Worm (Caenorhabditis elegans) whole organism, late embryonic: Measurements from ENCODE around the gene srg-10.

Source experiments
- C08G9.2 ChIP-seq: sonication (generic microtip); optimal IDR thresholded peaks from 2 replicates; lab custom pipeline; 2016; ENCODE audit warnings: mild to moderate bottlenecking, missing genetic modification characterization, moderate library complexity, missing compliant biosample characterization
- C38D4.7 ChIP-seq: fragments of 200-800 bp; sonication (Bioruptor generic); optimal IDR thresholded peaks from 2 replicates; lab custom pipeline; 2018; ENCODE audit warnings: mild to moderate bottlenecking, missing genetic modification characterization, moderate library complexity, missing compliant biosample characterization
- F13H6.1 ChIP-seq: sonication (generic microtip); optimal IDR thresholded peaks from 2 replicates; lab custom pipeline; 2016; ENCODE audit warnings: missing genetic modification characterization, missing compliant biosample characterization
- K02D7.2 ChIP-seq: sonication (generic microtip); optimal IDR thresholded peaks from 2 replicates; lab custom pipeline; 2017; ENCODE audit warnings: mild to moderate bottlenecking, missing genetic modification characterization, missing compliant biosample characterization
- K09A11.1 ChIP-seq: sonication (generic microtip); optimal IDR thresholded peaks from 2 replicates; lab custom pipeline; 2017; ENCODE audit warnings: antibody characterized with exemption, mild to moderate bottlenecking, missing genetic modification characterization, missing compliant biosample characterization; ENCODE audit not compliant: insufficient read depth
- T23F11.4 ChIP-seq: fragments of 200-800 bp; sonication (Bioruptor generic); optimal IDR thresholded peaks from 2 replicates; lab custom pipeline; 2018; ENCODE audit warnings: mild to moderate bottlenecking, missing genetic modification characterization, missing compliant biosample characterization
- Y22D7AL.16 ChIP-seq: sonication (generic microtip); optimal IDR thresholded peaks from 2 replicates; lab custom pipeline; 2016; ENCODE audit warnings: missing genetic modification characterization, missing compliant biosample characterization
- ahr-1 ChIP-seq: sonication (generic microtip); optimal IDR thresholded peaks from 2 replicates; lab custom pipeline; 2016; ENCODE audit warnings: missing genetic modification characterization, missing compliant biosample characterization
- ama-1 ChIP-seq: fragments of 150-350 bp; optimal IDR thresholded peaks from 2 replicates; lab custom pipeline; 2014
- ceh-14 ChIP-seq: sonication (generic microtip); optimal IDR thresholded peaks from 2 replicates; lab custom pipeline; 2016; ENCODE audit warnings: missing genotype, missing genetic modification characterization, missing compliant biosample characterization
- ceh-18 ChIP-seq: sonication (generic microtip); optimal IDR thresholded peaks from 2 replicates; lab custom pipeline; 2016; ENCODE audit warnings: missing genetic modification characterization, missing compliant biosample characterization
- ceh-19 ChIP-seq: fragments of 200-800 bp; sonication (Bioruptor generic); optimal IDR thresholded peaks from 2 replicates; lab custom pipeline; 2018; ENCODE audit warnings: mild to moderate bottlenecking, missing genetic modification characterization, missing compliant biosample characterization
- ceh-2 ChIP-seq: sonication (generic microtip); optimal IDR thresholded peaks from 2 replicates; lab custom pipeline; 2016; ENCODE audit warnings: missing genotype, missing genetic modification characterization, missing compliant biosample characterization
- ceh-24 ChIP-seq: sonication (generic microtip); optimal IDR thresholded peaks from 2 replicates; lab custom pipeline; 2016; ENCODE audit warnings: mild to moderate bottlenecking, missing genetic modification characterization, missing compliant biosample characterization
- ceh-31 ChIP-seq: sonication (generic microtip); optimal IDR thresholded peaks from 2 replicates; lab custom pipeline; 2016; ENCODE audit warnings: missing genetic modification characterization, missing compliant biosample characterization
- ceh-34 ChIP-seq: sonication (generic microtip); optimal IDR thresholded peaks from 2 replicates; lab custom pipeline; 2016; ENCODE audit warnings: mild to moderate bottlenecking, missing genetic modification characterization, missing compliant biosample characterization
- ceh-45 ChIP-seq: fragments of 200-800 bp; sonication (Bioruptor generic); IDR thresholded peaks from 2 replicates; pipeline ENCODE4 v1.3.6; 2022; ENCODE audit warnings: missing genetic modification reagents, missing genetic modification characterization, missing compliant biosample characterization
- ceh-9 ChIP-seq: sonication (generic microtip); optimal IDR thresholded peaks from 2 replicates; lab custom pipeline; 2016; ENCODE audit warnings: mild to moderate bottlenecking, missing genetic modification characterization, inconsistent platforms, missing compliant biosample characterization
- dve-1 ChIP-seq: sonication (generic microtip); optimal IDR thresholded peaks from 2 replicates; lab custom pipeline; 2017; ENCODE audit warnings: antibody characterized with exemption, mild to moderate bottlenecking, missing genetic modification characterization, missing compliant biosample characterization
- ets-4 ChIP-seq: sonication (generic microtip); optimal IDR thresholded peaks from 2 replicates; lab custom pipeline; 2016; ENCODE audit warnings: missing genetic modification characterization, missing compliant biosample characterization
- eyg-1 ChIP-seq: sonication (generic microtip); optimal IDR thresholded peaks from 2 replicates; lab custom pipeline; 2016; ENCODE audit warnings: missing genotype, missing genetic modification characterization, missing compliant biosample characterization
- fax-1 ChIP-seq: sonication (generic microtip); optimal IDR thresholded peaks from 2 replicates; lab custom pipeline; 2016; ENCODE audit warnings: missing genotype, missing genetic modification characterization, missing compliant biosample characterization
- fkh-6 ChIP-seq: sonication (generic microtip); optimal IDR thresholded peaks from 2 replicates; lab custom pipeline; 2016; ENCODE audit warnings: missing genetic modification characterization, missing compliant biosample characterization
- gmeb-2 ChIP-seq: sonication (generic microtip); optimal IDR thresholded peaks from 2 replicates; lab custom pipeline; 2016; ENCODE audit warnings: missing genetic modification characterization, inconsistent platforms, missing compliant biosample characterization
- hlh-13 ChIP-seq: fragments of 200-800 bp; sonication (Bioruptor generic); optimal IDR thresholded peaks from 2 replicates; lab custom pipeline; 2018; ENCODE audit warnings: mild to moderate bottlenecking, missing genetic modification characterization, missing compliant biosample characterization
- hlh-30 ChIP-seq: sonication (generic microtip); optimal IDR thresholded peaks from 2 replicates; lab custom pipeline; 2017; ENCODE audit warnings: antibody characterized with exemption, missing genetic modification characterization, missing compliant biosample characterization; ENCODE audit not compliant: insufficient read depth
- hlh-6 ChIP-seq: sonication (generic microtip); optimal IDR thresholded peaks from 2 replicates; lab custom pipeline; 2016; ENCODE audit warnings: missing genotype, missing genetic modification characterization, missing compliant biosample characterization
- hlh-8 ChIP-seq: sonication (generic microtip); optimal IDR thresholded peaks from 2 replicates; lab custom pipeline; 2016; ENCODE audit warnings: missing genotype, missing genetic modification characterization, missing compliant biosample characterization
- lim-6 ChIP-seq: sonication (generic microtip); optimal IDR thresholded peaks from 2 replicates; lab custom pipeline; 2016; ENCODE audit warnings: missing genetic modification characterization, missing compliant biosample characterization
- lin-11 ChIP-seq: fragments of 200-800 bp; sonication (Bioruptor generic); optimal IDR thresholded peaks from 2 replicates; lab custom pipeline; 2018; ENCODE audit warnings: mild to moderate bottlenecking, missing genetic modification characterization, missing compliant biosample characterization
- madf-2 ChIP-seq: sonication (generic microtip); optimal IDR thresholded peaks from 2 replicates; lab custom pipeline; 2017; ENCODE audit warnings: missing genetic modification characterization, missing compliant biosample characterization
- nfya-1 ChIP-seq: sonication (generic microtip); optimal IDR thresholded peaks from 2 replicates; lab custom pipeline; 2017; ENCODE audit warnings: missing genetic modification characterization, mild to moderate bottlenecking, missing compliant biosample characterization, antibody characterized with exemption, moderate library complexity
- nhr-11 ChIP-seq: fragments of 150-350 bp; optimal IDR thresholded peaks from 2 replicates; lab custom pipeline; 2014; ENCODE audit warnings: missing biosample characterization, missing genetic modification characterization
- odd-2 ChIP-seq: sonication (generic microtip); optimal IDR thresholded peaks from 2 replicates; lab custom pipeline; 2017; ENCODE audit warnings: antibody characterized with exemption, mild to moderate bottlenecking, missing genetic modification characterization, missing compliant biosample characterization
- pag-3 ChIP-seq: sonication (generic microtip); optimal IDR thresholded peaks from 2 replicates; lab custom pipeline; 2016; ENCODE audit warnings: missing compliant biosample characterization, missing genetic modification characterization, borderline replicate concordance
- pax-1 ChIP-seq: fragments of 150-350 bp; optimal IDR thresholded peaks from 2 replicates; lab custom pipeline; 2014; ENCODE audit warnings: missing biosample characterization, missing genetic modification characterization
- rnt-1 ChIP-seq: sonication (generic microtip); optimal IDR thresholded peaks from 2 replicates; lab custom pipeline; 2016; ENCODE audit warnings: missing genetic modification characterization, missing compliant biosample characterization
- sdc-2 ChIP-seq: sonication (generic microtip); optimal IDR thresholded peaks from 2 replicates; lab custom pipeline; 2016; ENCODE audit warnings: missing genotype, missing genetic modification characterization, missing compliant biosample characterization
- sox-2 ChIP-seq: fragments of 200-800 bp; sonication (Bioruptor generic); IDR thresholded peaks from 2 replicates; pipeline ENCODE4 v1.3.6; 2022; ENCODE audit warnings: missing genetic modification reagents, missing genetic modification characterization, missing compliant biosample characterization
- sox-4 ChIP-seq: sonication (generic microtip); optimal IDR thresholded peaks from 2 replicates; lab custom pipeline; 2017; ENCODE audit warnings: mild to moderate bottlenecking, missing genetic modification characterization, inconsistent platforms, missing compliant biosample characterization
- syd-9 ChIP-seq: sonication (generic microtip); optimal IDR thresholded peaks from 2 replicates; lab custom pipeline; 2016; ENCODE audit warnings: mild to moderate bottlenecking, missing genetic modification characterization, moderate library complexity, missing compliant biosample characterization
- tbx-2 ChIP-seq: sonication (generic microtip); optimal IDR thresholded peaks from 2 replicates; lab custom pipeline; 2016; ENCODE audit warnings: missing genetic modification characterization, missing compliant biosample characterization
- tbx-7 ChIP-seq: sonication (generic microtip); optimal IDR thresholded peaks from 2 replicates; lab custom pipeline; 2016; ENCODE audit warnings: missing genotype, missing genetic modification characterization, missing compliant biosample characterization
- ttx-3 ChIP-seq: sonication (generic microtip); optimal IDR thresholded peaks from 2 replicates; lab custom pipeline; 2016; ENCODE audit warnings: missing genetic modification reagents, missing genetic modification characterization, missing compliant biosample characterization
- unc-3 ChIP-seq, 2 experiments: fragments of 200-800 bp in 1 of 2; sonication (Bioruptor generic) in 1 of 2; sonication (generic microtip) in 1 of 2; conservative IDR thresholded peaks in 1 of 2; optimal IDR thresholded peaks in 1 of 2; 2 replicates each; pipeline versions ENCODE4 v1.3.6 to Lab custom; 2016 to 2022; ENCODE audit warnings: missing compliant biosample characterization in 2 of 2, missing genetic modification characterization in 2 of 2, missing genetic modification reagents in 1 of 2
- unc-42 ChIP-seq: sonication (generic microtip); optimal IDR thresholded peaks from 2 replicates; lab custom pipeline; 2016; ENCODE audit warnings: missing genotype, missing genetic modification characterization, missing compliant biosample characterization
- unc-55 ChIP-seq: sonication (generic microtip); optimal IDR thresholded peaks from 2 replicates; lab custom pipeline; 2017; ENCODE audit warnings: missing biosample characterization, missing genetic modification reagents, missing genetic modification characterization
- ztf-16 ChIP-seq: sonication (generic microtip); optimal IDR thresholded peaks from 2 replicates; lab custom pipeline; 2017; ENCODE audit warnings: missing genetic modification characterization, missing compliant biosample characterization

The srg-10 gene

DNA sequence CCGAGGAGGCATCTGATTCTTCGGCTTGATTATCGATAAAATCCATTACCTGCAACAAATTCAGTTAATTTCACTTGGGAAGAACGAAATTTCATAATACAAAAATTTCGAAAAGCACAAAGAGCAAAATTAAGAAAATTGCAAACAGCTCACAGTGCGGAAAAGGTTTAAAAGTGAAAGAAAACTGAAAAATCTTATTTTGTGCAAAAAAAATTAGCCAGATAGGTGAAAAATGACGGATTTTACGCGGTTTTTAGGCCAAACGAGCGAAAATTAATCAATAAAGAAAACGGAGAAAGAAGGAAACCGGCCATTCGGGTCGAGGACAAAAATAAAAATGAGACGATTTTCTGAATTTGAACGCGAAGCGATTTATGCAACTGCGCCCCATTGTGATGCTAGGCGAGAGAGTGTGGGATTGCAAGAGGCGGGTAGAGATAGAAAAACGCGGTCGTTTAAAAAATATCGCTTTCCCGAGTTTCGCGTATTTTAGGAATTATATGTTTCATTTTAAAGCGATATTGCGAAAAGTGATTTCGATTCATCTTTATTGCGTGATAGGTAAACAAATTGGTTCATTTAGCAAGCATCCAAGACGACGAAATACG, 43.2 kb downstream of the srg-10 start, which contains the start of gene emb-5 (continued):
- TF ChIP-seq pax-1 (peak; percentile 43), C38D4.7 (GFP tag; lab: Kevin White, UChicago) (no peak), ceh-24 (tag; lab: Kevin White, UChicago) (no peak), ets-4 (tag; lab: Kevin White, UChicago) (no peak)

DNA sequence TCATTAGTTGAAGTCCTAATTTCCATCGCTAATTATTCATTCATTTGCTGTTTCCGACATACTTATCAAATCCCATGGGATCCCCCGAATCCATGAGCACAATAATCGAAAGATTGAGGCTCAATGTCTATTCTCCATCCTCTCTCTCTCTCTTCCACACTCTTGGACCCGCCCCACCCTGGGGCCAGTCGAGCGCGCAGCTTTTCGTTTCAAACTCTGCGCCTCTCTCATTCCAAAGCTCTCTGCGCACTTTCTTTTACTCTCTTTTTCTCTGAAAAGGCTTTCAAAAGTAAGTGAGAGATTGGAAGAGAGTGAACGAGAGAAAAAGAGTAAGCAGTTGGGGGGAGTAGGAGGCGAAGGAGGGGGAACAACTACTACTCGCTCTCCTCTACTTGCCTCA, 44.2 kb downstream of the srg-10 start, which contains the start of gene acy-1:
TSS of gene acy-1 (plus strand) at position 346 of the 400 bp plus-strand sequence.
- TF ChIP-seq unc-3 (GFP tag; conservative IDR thresholded peaks at IDR 0.05; lab: Robert Waterston, UW) (peak; percentile 57; the same call in 1 of the 2 replicates), unc-3 (tag; optimal IDR thresholded peaks at IDR 0.05; lab: Kevin White, UChicago) (peak; percentile 91), C08G9.2 (peak; percentile 65), syd-9 (tag; lab: Kevin White, UChicago) (peak; percentile 1), ceh-31 (tag; lab: Kevin White, UChicago) (peak; percentile 84), ceh-45 (GFP tag; lab: Robert Waterston, UW) (no peak), ceh-18 (tag; lab: Kevin White, UChicago) (peak; percentile 89), rnt-1 (tag; lab: Kevin White, UChicago) (peak; percentile 67), ceh-9 (no peak), ceh-24 (tag; lab: Kevin White, UChicago) (no peak), odd-2 (tag; lab: Kevin White, UChicago) (no peak), hlh-13 (GFP tag; lab: Kevin White, UChicago) (no peak), pag-3 (tag; lab: Kevin White, UChicago) (no peak), hlh-8 (tag; lab: Kevin White, UChicago) (peak; percentile 18), K02D7.2 (tag; lab: Kevin White, UChicago) (no peak), unc-42 (tag; lab: Kevin White, UChicago) (peak; percentile 80), ahr-1 (tag; lab: Kevin White, UChicago) (no peak), hlh-30 (tag; lab: Kevin White, UChicago) (peak; percentile 38), K09A11.1 (tag; lab: Kevin White, UChicago) (no peak), fax-1 (tag; lab: Kevin White, UChicago) (no peak), eyg-1 (tag; lab: Kevin White, UChicago) (peak; percentile 0), ttx-3 (tag; lab: Kevin White, UChicago) (no peak), ceh-34 (peak; percentile 79), sdc-2 (tag; lab: Kevin White, UChicago) (peak; percentile 40), nfya-1 (peak; percentile 90), F13H6.1 (tag; lab: Kevin White, UChicago) (no peak), gmeb-2 (tag; lab: Kevin White, UChicago) (no peak), ztf-16 (tag; lab: Kevin White, UChicago) (no peak), sox-4 (tag; lab: Kevin White, UChicago) (peak; percentile 25), Y22D7AL.16 (tag; lab: Kevin White, UChicago) (no peak), pax-1 (no peak), tbx-2 (peak; percentile 79), madf-2 (no peak), sox-2 (no peak), hlh-6 (tag; lab: Kevin White, UChicago) (no peak), lim-6 (no peak), ama-1 (lab: Kevin White, UChicago) (no peak), ets-4 (tag; lab: Kevin White, UChicago) (peak; percentile 50), lin-11 (tag; lab: Kevin White, UChicago) (no peak), ceh-19 (GFP tag; lab: Kevin White, UChicago) (peak; percentile 2), dve-1 (peak; percentile 61), fkh-6 (no peak), ceh-2 (peak; percentile 38), tbx-7 (tag; lab: Kevin White, UChicago) (no peak), T23F11.4 (GFP tag; lab: Kevin White, UChicago) (no peak), ceh-14 (tag; lab: Kevin White, UChicago) (peak; percentile 77), nhr-11 (no peak), unc-55 (peak; percentile 90)
